Worm (Caenorhabditis elegans): ENCODE measurements around the gene famh-136.

Gene famh-136

ce11 chrIII:8934378-8934777 lies 46.8 kb downstream of the famh-136 start:
- TF ChIP-seq F23B12.7 (tag; optimal IDR thresholded peaks at IDR 0.05; ENCODE audit: insufficient read depth) = no peak

ce11 chrIII:8937571-8937970 lies 50.0 kb downstream of the famh-136 start:
- TF ChIP-seq lin-26 (GFP tag; IDR thresholded peaks at IDR 0.05) (no peak), F57A8.1 (GFP tag; optimal IDR thresholded peaks at IDR 0.05) (peak; percentile 73), sea-2 (GFP tag; IDR thresholded peaks at IDR 0.05) (no peak), K12H6.12 (tag; optimal IDR thresholded peaks at IDR 0.05) (peak; percentile 84), athp-1 (tag; optimal IDR thresholded peaks at IDR 0.05) (peak; percentile 78), ccch-3 (GFP tag; optimal IDR thresholded peaks at IDR 0.05) (no peak), lin-54 (GFP tag; optimal IDR thresholded peaks at IDR 0.05) (no peak), lin-40 (tag; optimal IDR thresholded peaks at IDR 0.05) (peak; percentile 79), B0336.3 (GFP tag; IDR thresholded peaks at IDR 0.05) (no peak), snpc-1.1 (tag; optimal IDR thresholded peaks at IDR 0.05; ENCODE audit: insufficient read depth) (peak; percentile 35), ekl-4 (GFP tag; IDR thresholded peaks at IDR 0.05) (peak; percentile 76; the same call in 1 of the 2 replicates), attf-5 (GFP tag; optimal IDR thresholded peaks at IDR 0.05) (peak; percentile 81), dpff-1 (tag; optimal IDR thresholded peaks at IDR 0.05) (no peak), mcd-1 (GFP tag; IDR thresholded peaks at IDR 0.05) (no peak), unc-62 (GFP tag; optimal IDR thresholded peaks at IDR 0.05) (no peak), snpc-4 (GFP tag; optimal IDR thresholded peaks at IDR 0.05) (peak; percentile 47), snpc-4 (tag; optimal IDR thresholded peaks at IDR 0.05) (peak in 3 of 4 experiments; percentile 65 to 80 (median 66)), hlh-26 (GFP tag; conservative IDR thresholded peaks at IDR 0.05) (no peak), nhr-120 (GFP tag; IDR thresholded peaks at IDR 0.05) (peak; percentile 85; the same call in 1 of the 2 replicates), B0261.1 (tag; optimal IDR thresholded peaks at IDR 0.05) (peak; percentile 83), pha-4 (tag; optimal IDR thresholded peaks at IDR 0.05) (no peak), die-1 (tag; optimal IDR thresholded peaks at IDR 0.05) (peak; percentile 92), let-607 (tag; optimal IDR thresholded peaks at IDR 0.05) (peak; percentile 45 to 65), F55B11.4 (tag; optimal IDR thresholded peaks at IDR 0.05; ENCODE audit: borderline replicate concordance, insufficient read depth) (no peak), D2030.7 (GFP tag; IDR thresholded peaks at IDR 0.05) (peak; percentile 80), lsy-27 (tag; optimal IDR thresholded peaks at IDR 0.05; ENCODE audit: borderline replicate concordance, insufficient read depth) (no peak), somi-1 (GFP tag; optimal IDR thresholded peaks at IDR 0.05) (peak; percentile 54), F23B12.7 (tag; optimal IDR thresholded peaks at IDR 0.05; ENCODE audit: insufficient read depth) (peak; percentile 65), T07F8.4 (tag; optimal IDR thresholded peaks at IDR 0.05) (peak; percentile 70), ztf-6 (GFP tag; IDR thresholded peaks at IDR 0.05) (no peak; the same call in 1 of the 2 replicates), tbp1 (GFP tag; optimal IDR thresholded peaks at IDR 0.05) (peak; percentile 94), B0035.1 (tag; optimal IDR thresholded peaks at IDR 0.05) (peak; percentile 34), atf-7 (tag; optimal IDR thresholded peaks at IDR 0.05) (no peak), xnd-1 (tag; optimal IDR thresholded peaks at IDR 0.05) (no peak), nfya-2 (GFP tag; IDR thresholded peaks at IDR 0.05) (no peak), tbx-9 (tag; optimal IDR thresholded peaks at IDR 0.05; ENCODE audit: borderline replicate concordance) (no peak), ets-4 (GFP tag; optimal IDR thresholded peaks at IDR 0.05) (peak; percentile 57), tlf-1 (GFP tag; optimal IDR thresholded peaks at IDR 0.05) (peak; percentile 35), madf-3 (GFP tag; IDR thresholded peaks at IDR 0.05) (0 out of 2 replicates have a peak, but pooled peaks have one; percentile 14), cebp-2 (GFP tag; IDR thresholded peaks at IDR 0.05) (no peak), F37B4.10 (GFP tag; IDR thresholded peaks at IDR 0.05) (no peak), ceh-100 (GFP tag; IDR thresholded peaks at IDR 0.05) (peak; percentile 65), K11D2.4 (GFP tag; IDR thresholded peaks at IDR 0.05) (no peak; the same call in 1 of the 2 replicates), snpc-3.4 (tag; optimal IDR thresholded peaks at IDR 0.05) (peak; percentile 52), mel-28 (tag; optimal IDR thresholded peaks at IDR 0.05; ENCODE audit: borderline replicate concordance) (peak; percentile 46), Y67H2A.10 (GFP tag; conservative IDR thresholded peaks at IDR 0.05) (no peak)

Measured in whole organism, young adult.